Worm (Caenorhabditis elegans): ENCODE measurements around the gene ech-8.

ech-8 gene

DNA sequence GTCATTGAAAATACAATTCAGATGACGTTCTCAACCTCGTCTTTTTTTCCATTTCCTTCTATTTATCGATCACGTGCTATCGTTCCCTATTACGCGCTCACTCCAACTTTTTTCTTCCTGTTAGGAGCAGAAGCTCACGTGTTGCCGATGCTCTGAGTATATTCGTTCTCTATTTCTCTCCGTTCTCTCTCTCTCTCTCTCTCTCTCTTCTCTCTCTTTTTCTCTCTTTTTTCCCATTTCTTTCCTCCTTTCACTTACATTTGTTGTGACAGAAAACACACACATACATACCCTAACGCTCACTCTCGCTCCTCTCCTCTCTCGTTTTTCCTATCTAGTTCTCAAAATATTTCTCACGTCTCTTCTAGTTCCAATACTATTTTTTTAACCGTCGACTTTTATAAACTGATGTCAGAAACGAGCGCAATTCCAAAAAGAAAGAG is 13.4 kb upstream of the ech-8 start:
- peak; percentile 70 for TF ChIP-seq pqm-1 (tag; optimal IDR thresholded peaks at IDR 0.05)
- TF ChIP-seq ZK546.5 (tag; optimal IDR thresholded peaks at IDR 0.05), result peak in 1 of 2 experiments; percentile 10
- TF ChIP-seq T26A8.4 (GFP tag; IDR thresholded peaks at IDR 0.05), result peak; percentile 43; the same call in 1 of the 2 replicates
- peak; percentile 71 to 99 for TF ChIP-seq mdl-1 (tag; optimal IDR thresholded peaks at IDR 0.05)
- TF ChIP-seq zip-11 (GFP tag; IDR thresholded peaks at IDR 0.05), result no peak
- TF ChIP-seq unc-62 (GFP tag; optimal IDR thresholded peaks at IDR 0.05 in 1 of 2), result peak in 1 of 2 experiments; percentile 100
- no peak for TF ChIP-seq unc-62 (tag; optimal IDR thresholded peaks at IDR 0.05)
- no peak for TF ChIP-seq skn-1 (tag; optimal IDR thresholded peaks at IDR 0.05)
- peak; percentile 80 for TF ChIP-seq T20F7.1 (GFP tag; optimal IDR thresholded peaks at IDR 0.05)
- no peak for TF ChIP-seq nhr-111 (GFP tag; optimal IDR thresholded peaks at IDR 0.05)
- peak; percentile 56 for TF ChIP-seq lin-13 (GFP tag; optimal IDR thresholded peaks at IDR 0.05)
- TF ChIP-seq ZK337.2 (GFP tag; IDR thresholded peaks at IDR 0.05), result no peak
- peak; percentile 73 for TF ChIP-seq spr-1 (tag; optimal IDR thresholded peaks at IDR 0.05)
- peak; percentile 73 for TF ChIP-seq gei-8 (GFP tag; optimal IDR thresholded peaks at IDR 0.05)
- TF ChIP-seq D1046.2 (GFP tag; IDR thresholded peaks at IDR 0.05), result no peak
- no peak for TF ChIP-seq daf-19 (GFP tag; conservative IDR thresholded peaks at IDR 0.05)
- TF ChIP-seq jun-1 (tag; optimal IDR thresholded peaks at IDR 0.05), result peak; percentile 80
- TF ChIP-seq F44E2.7 (GFP tag; IDR thresholded peaks at IDR 0.05), result no peak
- no peak for TF ChIP-seq zip-2 (tag; optimal IDR thresholded peaks at IDR 0.05)
- no peak for TF ChIP-seq Y48G9A.11 (GFP tag; IDR thresholded peaks at IDR 0.05)
- no peak for TF ChIP-seq F26F4.8 (GFP tag; conservative IDR thresholded peaks at IDR 0.05)
- peak; percentile 99 for TF ChIP-seq aha-1 (tag)
- TF ChIP-seq Y75B8A.6 (GFP tag; IDR thresholded peaks at IDR 0.05), result 0 out of 2 replicates have a peak, but pooled peaks have one; percentile 26
- TF ChIP-seq nhr-25 (tag; optimal IDR thresholded peaks at IDR 0.05; ENCODE audit: borderline replicate concordance, insufficient read depth), result peak; percentile 37
- TF ChIP-seq zag-1 (tag; optimal IDR thresholded peaks at IDR 0.05), result peak; percentile 36
- TF ChIP-seq ceh-44 (GFP tag; IDR thresholded peaks at IDR 0.05), result no peak
- TF ChIP-seq mes-2 (tag; optimal IDR thresholded peaks at IDR 0.05; ENCODE audit: poor library complexity, severe bottlenecking), result peak; percentile 70
- TF ChIP-seq lin-38 (GFP tag; IDR thresholded peaks at IDR 0.05), result peak; percentile 56
- peak; percentile 84 for TF ChIP-seq mxl-3 (GFP tag; optimal IDR thresholded peaks at IDR 0.05)
- no peak for TF ChIP-seq tag-97 (GFP tag; IDR thresholded peaks at IDR 0.05)
- no peak for TF ChIP-seq spr-3 (GFP tag; optimal IDR thresholded peaks at IDR 0.05)
- TF ChIP-seq dmd-6 (GFP tag; IDR thresholded peaks at IDR 0.05), result peak; percentile 96
- peak; percentile 76 for TF ChIP-seq nhr-102 (tag; optimal IDR thresholded peaks at IDR 0.05)
- TF ChIP-seq attf-4 (tag; optimal IDR thresholded peaks at IDR 0.05), result no peak
- no peak; the same call in none of the 2 replicates for TF ChIP-seq egl-43 (GFP tag; IDR thresholded peaks at IDR 0.05)
- 0 out of 2 replicates have a peak, but pooled peaks have one; percentile 73 for TF ChIP-seq mdt-29 (GFP tag; IDR thresholded peaks at IDR 0.05)
- TF ChIP-seq madf-9 (GFP tag; conservative IDR thresholded peaks at IDR 0.05), result no peak
- TF ChIP-seq R02D3.7 (tag; optimal IDR thresholded peaks at IDR 0.05), result no peak
- TF ChIP-seq F37D6.2 (tag; optimal IDR thresholded peaks at IDR 0.05), result peak; percentile 77
- TF ChIP-seq duxl-1 (tag; optimal IDR thresholded peaks at IDR 0.05; ENCODE audit: poor library complexity), result peak; percentile 17
- 0 out of 2 replicates have a peak, but pooled peaks have one; percentile 56 for TF ChIP-seq saeg-2 (GFP tag; IDR thresholded peaks at IDR 0.05)
- TF ChIP-seq snpc-4 (tag; optimal IDR thresholded peaks at IDR 0.05), result no peak
- TF ChIP-seq nhr-42 (GFP tag; IDR thresholded peaks at IDR 0.05), result no peak
- peak; percentile 90 for TF ChIP-seq set-16 (GFP tag; IDR thresholded peaks at IDR 0.05)
- peak; percentile 52 for TF ChIP-seq cey-2 (tag; optimal IDR thresholded peaks at IDR 0.05; ENCODE audit: borderline replicate concordance, insufficient read depth)
- TF ChIP-seq lin-39 (tag; optimal IDR thresholded peaks at IDR 0.05), result no peak
- TF ChIP-seq lin-15B (tag; optimal IDR thresholded peaks at IDR 0.05), result no peak
- TF ChIP-seq unc-130 (GFP tag; optimal IDR thresholded peaks at IDR 0.05), result no peak
- no peak for TF ChIP-seq ces-1 (GFP tag; optimal IDR thresholded peaks at IDR 0.05)
- TF ChIP-seq dve-1 (tag; optimal IDR thresholded peaks at IDR 0.05; ENCODE audit: insufficient read depth), result peak; percentile 95
- no peak for TF ChIP-seq nhr-237 (tag; optimal IDR thresholded peaks at IDR 0.05)
